Fruit fly (Drosophila melanogaster) whole organism, embryonic: ENCODE data around the gene CG10597.
A peak's percentile ranks its signal among the peaks of the same experiment; 100 is the strongest.

Experiments
- Atf3 ChIP-seq: fragments of 200-800 bp; sonication (Bioruptor generic); optimal IDR thresholded peaks from 3 replicates; lab custom pipeline; 2016; ENCODE audit warnings: missing biosample characterization, missing genetic modification characterization
- CG12299 ChIP-seq: fragments of 200-800 bp; sonication (Bioruptor generic); optimal IDR thresholded peaks from 2 replicates; lab custom pipeline; 2018; ENCODE audit warnings: missing biosample characterization, mild to moderate bottlenecking, missing genetic modification characterization
- CG12744 ChIP-seq: fragments of 200-800 bp; sonication (Bioruptor generic); optimal IDR thresholded peaks from 2 replicates; lab custom pipeline; 2016; ENCODE audit warnings: missing biosample characterization, missing genetic modification characterization
- CG13123 ChIP-seq: fragments of 200-800 bp; sonication (Bioruptor generic); optimal IDR thresholded peaks from 2 replicates; lab custom pipeline; 2016; ENCODE audit warnings: missing biosample characterization, missing genetic modification characterization
- CG16813 ChIP-seq: fragments of 200-800 bp; sonication (Bioruptor generic); IDR thresholded peaks from 3 replicates; pipeline ENCODE4 v1.3.6; 2022; ENCODE audit warnings: missing biosample characterization, missing genetic modification characterization; ENCODE audit not compliant: partially characterized antibody
- CG17328 ChIP-seq: fragments of 200-800 bp; sonication (Bioruptor generic); IDR thresholded peaks from 2 replicates; pipeline ENCODE4 v1.3.6; 2022; ENCODE audit warnings: missing biosample characterization, missing genetic modification characterization
- CG18011 ChIP-seq: fragments of 200-800 bp; sonication (Bioruptor generic); optimal IDR thresholded peaks from 2 replicates; lab custom pipeline; 2017; ENCODE audit warnings: missing biosample characterization, missing genetic modification characterization, mild to moderate bottlenecking, moderate library complexity, missing genotype
- CG2875 ChIP-seq: fragments of 200-800 bp; sonication (Bioruptor generic); optimal IDR thresholded peaks from 2 replicates; lab custom pipeline; 2017; ENCODE audit warnings: missing biosample characterization, mild to moderate bottlenecking, missing genetic modification characterization, missing genetic modification reagents
- CG34224 ChIP-seq: fragments of 200-800 bp; sonication (Bioruptor generic); IDR thresholded peaks from 3 replicates; pipeline ENCODE4 v1.3.6; 2022; ENCODE audit warnings: missing biosample characterization, missing genetic modification characterization; ENCODE audit not compliant: partially characterized antibody
- CG3847 ChIP-seq: fragments of 200-800 bp; sonication (Bioruptor generic); IDR thresholded peaks from 2 replicates; pipeline ENCODE4 v1.3.6; 2022; ENCODE audit warnings: missing biosample characterization, missing genetic modification characterization
- CG6175 ChIP-seq: fragments of 200-800 bp; sonication (Bioruptor generic); IDR thresholded peaks from 3 replicates; pipeline ENCODE4 v1.3.6; 2022; ENCODE audit warnings: missing biosample characterization, missing genetic modification characterization
- CG7372 ChIP-seq: fragments of 200-800 bp; sonication (Bioruptor generic); IDR thresholded peaks from 2 replicates; pipeline ENCODE4 v1.3.6; 2022; ENCODE audit warnings: missing biosample characterization, missing genetic modification characterization
- CG8359 ChIP-seq: fragments of 200-800 bp; sonication (Bioruptor generic); optimal IDR thresholded peaks from 2 replicates; lab custom pipeline; 2017; ENCODE audit warnings: missing biosample characterization, mild to moderate bottlenecking, missing genetic modification characterization, borderline replicate concordance
- CG9215 ChIP-seq: fragments of 200-800 bp; sonication (Bioruptor generic); IDR thresholded peaks from 2 replicates; pipeline ENCODE4 v1.3.6; 2022; ENCODE audit warnings: missing biosample characterization, missing genetic modification characterization
- CG9727 ChIP-seq: fragments of 200-800 bp; sonication (Bioruptor generic); optimal IDR thresholded peaks from 3 replicates; lab custom pipeline; 2017; ENCODE audit warnings: missing biosample characterization, mild to moderate bottlenecking, missing genetic modification characterization
- Chrac-16 ChIP-seq: fragments of 200-800 bp; sonication (Bioruptor generic); optimal IDR thresholded peaks from 3 replicates; lab custom pipeline; 2016; ENCODE audit warnings: missing biosample characterization, missing genetic modification characterization
- Drgx ChIP-seq: fragments of 200-800 bp; sonication (Bioruptor generic); IDR thresholded peaks from 2 replicates; pipeline ENCODE4 v1.3.6; 2022; ENCODE audit warnings: missing biosample characterization, missing genetic modification characterization
- HmgD ChIP-seq: fragments of 200-800 bp; sonication (Bioruptor generic); optimal IDR thresholded peaks from 3 replicates; lab custom pipeline; 2016; ENCODE audit warnings: missing biosample characterization, missing genetic modification characterization
- Meics ChIP-seq: fragments of 200-800 bp; sonication (Bioruptor generic); optimal IDR thresholded peaks from 2 replicates; lab custom pipeline; 2017; ENCODE audit warnings: missing biosample characterization, mild to moderate bottlenecking, missing genetic modification characterization
- NfI ChIP-seq: fragments of 200-800 bp; sonication (Bioruptor generic); optimal IDR thresholded peaks from 3 replicates; lab custom pipeline; 2018; ENCODE audit warnings: missing biosample characterization, mild to moderate bottlenecking, missing genetic modification characterization, moderate library complexity
- Scr ChIP-seq: fragments of 200-800 bp; sonication (Bioruptor generic); IDR thresholded peaks from 2 replicates; pipeline ENCODE4 v1.3.6; 2022; ENCODE audit warnings: missing biosample characterization, missing genetic modification characterization; ENCODE audit not compliant: partially characterized antibody
- Ssrp ChIP-seq: fragments of 200-800 bp; sonication (Bioruptor generic); optimal IDR thresholded peaks from 2 replicates; lab custom pipeline; 2018; ENCODE audit warnings: missing biosample characterization, mild to moderate bottlenecking, missing genetic modification characterization, moderate library complexity
- Xbp1 ChIP-seq: fragments of 200-800 bp; sonication (Bioruptor generic); optimal IDR thresholded peaks from 3 replicates; lab custom pipeline; 2016; ENCODE audit warnings: missing biosample characterization, mild to moderate bottlenecking, missing genetic modification characterization
- ash1 ChIP-seq: fragments of 200-800 bp; sonication (Bioruptor generic); optimal IDR thresholded peaks from 2 replicates; lab custom pipeline; 2018; ENCODE audit warnings: missing biosample characterization, mild to moderate bottlenecking, missing genetic modification characterization
- chinmo ChIP-seq: fragments of 200-800 bp; sonication (Bioruptor generic); IDR thresholded peaks from 4 replicates; pipeline ENCODE4 v1.3.6; 2022; ENCODE audit warnings: missing biosample characterization, missing genetic modification characterization; ENCODE audit not compliant: partially characterized antibody
- crp ChIP-seq, 2 experiments: fragments of 200-800 bp; sonication (Bioruptor generic); optimal IDR thresholded peaks; 2 replicates in 1 of 2; 3 replicates in 1 of 2; lab custom pipeline; 2017; ENCODE audit warnings: missing biosample characterization in 2 of 2, missing genetic modification characterization in 2 of 2, mild to moderate bottlenecking in 1 of 2, moderate library complexity in 1 of 2
- fd102C ChIP-seq: fragments of 200-800 bp; sonication (Bioruptor generic); optimal IDR thresholded peaks from 2 replicates; lab custom pipeline; 2018; ENCODE audit warnings: missing biosample characterization, mild to moderate bottlenecking, missing genetic modification characterization, moderate library complexity
- gsb ChIP-seq: fragments of 200-800 bp; sonication (Bioruptor generic); IDR thresholded peaks from 2 replicates; pipeline ENCODE4 v1.3.6; 2022; ENCODE audit warnings: missing biosample characterization, missing genetic modification characterization
- hb ChIP-seq: fragments of 200-800 bp; sonication (Bioruptor generic); IDR thresholded peaks from 3 replicates; pipeline ENCODE4 v1.3.6; 2022; ENCODE audit warnings: missing biosample characterization, missing genetic modification characterization; ENCODE audit not compliant: partially characterized antibody
- lmd ChIP-seq: fragments of 200-800 bp; sonication (Bioruptor generic); IDR thresholded peaks from 2 replicates; pipeline ENCODE4 v1.3.6; 2022; ENCODE audit warnings: missing biosample characterization, missing genetic modification characterization
- pfk ChIP-seq: fragments of 200-800 bp; sonication (Bioruptor generic); optimal IDR thresholded peaks from 2 replicates; lab custom pipeline; 2018; ENCODE audit warnings: missing biosample characterization, mild to moderate bottlenecking, missing genetic modification characterization, moderate library complexity
- shn ChIP-seq: fragments of 200-800 bp; sonication (Bioruptor generic); optimal IDR thresholded peaks from 3 replicates; lab custom pipeline; 2016; ENCODE audit warnings: missing biosample characterization, missing genetic modification characterization
- slp2 ChIP-seq: fragments of 200-800 bp; sonication (Bioruptor generic); optimal IDR thresholded peaks from 2 replicates; lab custom pipeline; 2016; ENCODE audit warnings: missing biosample characterization, missing genetic modification characterization
- tap ChIP-seq: fragments of 200-800 bp; optimal IDR thresholded peaks from 3 replicates; lab custom pipeline; 2019; ENCODE audit warnings: missing biosample characterization, mild to moderate bottlenecking, missing genetic modification characterization, moderate library complexity
- tin ChIP-seq: fragments of 200-800 bp; sonication (Bioruptor generic); optimal IDR thresholded peaks from 3 replicates; lab custom pipeline; 2016; ENCODE audit warnings: missing biosample characterization, missing genetic modification characterization
- zfh2 ChIP-seq: fragments of 200-800 bp; sonication (Bioruptor generic); optimal IDR thresholded peaks from 2 replicates; lab custom pipeline; 2016; ENCODE audit warnings: missing biosample characterization, missing genetic modification characterization

Gene CG10597

DNA sequence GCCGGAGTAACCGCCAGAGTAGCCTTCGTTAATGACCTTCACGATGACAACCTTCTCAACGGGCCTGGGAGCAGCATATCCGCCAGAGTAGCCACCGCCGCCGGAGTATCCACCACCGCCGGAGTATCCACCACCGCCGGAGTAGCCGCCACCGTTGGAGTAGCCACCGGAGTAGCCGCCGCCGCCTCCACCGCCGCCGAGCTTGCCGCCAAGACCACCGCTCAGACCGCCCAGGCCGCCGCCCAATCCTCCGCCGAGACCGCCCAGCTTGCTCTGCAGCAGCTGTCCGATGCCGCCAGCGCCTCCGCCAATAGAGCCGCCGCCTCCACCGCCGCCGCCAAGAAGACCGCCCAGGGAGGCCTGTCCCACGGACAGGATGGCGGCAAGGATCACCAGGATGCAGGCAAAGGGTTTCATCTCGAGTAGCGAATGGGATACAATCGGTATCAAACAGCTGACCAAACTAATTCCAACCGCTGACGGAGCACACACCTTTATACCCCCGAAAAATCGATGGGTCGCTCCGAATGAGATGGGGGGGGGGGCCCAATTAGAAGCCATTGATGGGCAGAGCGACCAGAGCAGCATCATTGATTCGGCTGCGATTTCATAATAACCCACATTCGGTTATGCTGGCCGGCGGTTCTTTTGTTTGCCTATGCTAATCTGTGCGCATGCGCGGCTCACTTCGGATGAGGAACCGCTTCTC is 4.7 kb downstream of the CG10597 start (continued):
- TF ChIP-seq CG12744 (GFP tag; lab: Kevin White, UChicago) (no peak), CG13123 (GFP tag; lab: Kevin White, UChicago) (no peak), pfk (GFP tag; lab: Kevin White, UChicago) (no peak), fd102C (GFP tag; lab: Kevin White, UChicago) (no peak), shn (no peak), CG6175 (GFP tag; lab: Robert Waterston, UW) (peak; percentile 26; the same call in 1 of the 3 replicates), CG12299 (tag; lab: Kevin White, UChicago) (no peak), tap (tag; lab: Kevin White, UChicago) (no peak), chinmo (GFP tag; lab: Robert Waterston, UW) (peak; percentile 54; the same call in 1 of the 4 replicates), HmgD (GFP tag; lab: Kevin White, UChicago) (no peak), CG2875 (GFP tag; lab: Kevin White, UChicago) (no peak)

DNA sequence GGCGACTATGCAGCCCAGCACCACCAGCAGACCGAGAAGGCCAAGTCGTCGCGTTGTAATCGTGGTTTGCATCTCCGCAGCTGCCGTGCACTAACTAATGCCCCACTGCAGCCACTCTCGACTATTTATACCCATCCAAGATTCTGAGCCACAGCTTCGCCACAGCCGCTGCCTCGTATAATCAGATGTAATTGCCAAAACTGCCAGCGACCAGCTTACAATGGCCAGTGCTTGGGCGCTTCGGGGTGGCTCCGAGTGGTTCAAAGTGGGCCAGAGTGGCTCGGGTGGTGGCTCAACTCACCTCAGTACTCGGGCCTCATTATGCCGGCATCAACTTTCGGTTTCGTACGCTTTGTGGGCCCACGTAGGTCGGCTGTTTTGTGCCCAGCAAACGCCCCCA is 7.1 kb downstream of the CG10597 start, which contains the start of gene CG34327:
Gene CG34327 (minus strand): TSS at position 101 of the 400 bp plus-strand sequence.
- TF ChIP-seq tin (GFP tag; lab: Kevin White, UChicago) (no peak), CG8359 (no peak), Ssrp (no peak), NfI (GFP tag; lab: Kevin White, UChicago) (no peak), CG9215 (no peak), ash1 (no peak), CG18011 (GFP tag; lab: Kevin White, UChicago) (no peak), Meics (GFP tag; lab: Kevin White, UChicago) (no peak), slp2 (GFP tag; lab: Kevin White, UChicago) (no peak), zfh2 (no peak), fd102C (GFP tag; lab: Kevin White, UChicago) (no peak), Scr (GFP tag; lab: Robert Waterston, UW) (no peak), CG6175 (GFP tag; lab: Robert Waterston, UW) (no peak), CG16813 (GFP tag; lab: Robert Waterston, UW) (no peak)

DNA sequence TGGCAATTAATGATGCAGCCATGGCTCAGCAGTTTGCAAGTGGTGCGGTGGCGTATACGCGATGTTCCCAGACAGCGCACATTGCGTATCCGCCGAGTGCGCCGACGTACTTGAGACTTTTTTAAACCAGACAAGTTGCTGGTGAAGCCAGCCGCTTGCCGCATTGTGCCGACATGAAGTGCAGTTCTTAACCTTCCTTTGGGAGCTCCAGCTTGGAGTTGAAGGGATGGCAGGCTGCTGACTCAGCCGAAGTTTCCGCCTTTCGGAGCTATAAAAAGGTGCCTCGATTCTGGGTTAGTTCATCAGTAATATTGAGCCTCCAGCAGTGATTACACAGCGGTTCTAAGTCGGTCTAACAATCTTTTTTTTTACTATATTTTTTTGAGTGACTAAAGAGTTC is 9.7 kb downstream of the CG10597 start, which contains the start of gene CG5172:
Gene CG5172 (plus strand): TSS at position 301 of the 400 bp plus-strand sequence.
- TF ChIP-seq CG12744 (GFP tag; lab: Kevin White, UChicago): no peak
- peak; percentile 73 for TF ChIP-seq CG7372 (GFP tag; lab: Robert Waterston, UW)

dm6 chrX:17218232-17218951 is 12.5 kb downstream of the CG10597 start, which contains the start of gene CG12998:
TSS of gene CG12998 (plus strand) at chrX:17218667.
- TF ChIP-seq CG3847 (GFP tag; lab: Robert Waterston, UW) (no peak), Drgx (GFP tag; lab: Robert Waterston, UW) (peak; percentile 34; the same call in 1 of the 2 replicates), CG17328 (GFP tag; lab: Robert Waterston, UW) (no peak)

dm6 chrX:17215004-17215403 is 15.8 kb downstream of the CG10597 start, which contains the start of gene CG5162:
TSS of gene CG5162 (plus strand) at chrX:17215304.
- TF ChIP-seq Chrac-16 (no peak), crp (GFP tag; optimal IDR thresholded peaks at IDR 0.05; lab: Kevin White, UChicago) (no peak), Atf3 (GFP tag; lab: Kevin White, UChicago) (no peak), gsb (GFP tag; lab: Robert Waterston, UW) (no peak), CG9727 (GFP tag; lab: Kevin White, UChicago) (no peak), CG34224 (no peak), lmd (GFP tag; lab: Robert Waterston, UW) (no peak), hb (GFP tag; lab: Robert Waterston, UW) (no peak), Xbp1 (GFP tag; lab: Kevin White, UChicago) (no peak)
